Worm (Caenorhabditis elegans) whole organism, early embryonic: ENCODE measurements around the gene Y62E10A.3.

Experiments
- F13C5.2 ChIP-seq: sonication (generic microtip); optimal IDR thresholded peaks from 2 replicates; lab custom pipeline; 2017; ENCODE audit warnings: mild to moderate bottlenecking, missing genetic modification characterization, inconsistent platforms, missing compliant biosample characterization
- ama-1 ChIP-seq: fragments of 150-350 bp; optimal IDR thresholded peaks from 2 replicates; lab custom pipeline; 2014
- ceh-13 ChIP-seq: fragments of 200-800 bp; sonication (Bioruptor generic); optimal IDR thresholded peaks from 2 replicates; lab custom pipeline; 2018; ENCODE audit warnings: mild to moderate bottlenecking, missing genetic modification characterization, missing compliant biosample characterization
- ceh-36 ChIP-seq: sonication (generic microtip); optimal IDR thresholded peaks from 2 replicates; lab custom pipeline; 2016; ENCODE audit warnings: missing genetic modification characterization, inconsistent platforms, missing compliant biosample characterization
- ets-7 ChIP-seq: sonication (generic microtip); optimal IDR thresholded peaks from 2 replicates; lab custom pipeline; 2016; ENCODE audit warnings: missing genotype, missing genetic modification characterization, missing compliant biosample characterization
- hmbx-1 ChIP-seq: sonication (generic microtip); optimal IDR thresholded peaks from 2 replicates; lab custom pipeline; 2016; ENCODE audit warnings: mild to moderate bottlenecking, missing genetic modification characterization, missing compliant biosample characterization
- scrt-1 ChIP-seq: fragments of 200-800 bp; sonication (Bioruptor generic); IDR thresholded peaks from 2 replicates; pipeline ENCODE4 v1.3.6; 2022; ENCODE audit warnings: missing genetic modification characterization, missing compliant biosample characterization
- sea-1 ChIP-seq: fragments of 200-800 bp; sonication (Bioruptor generic); conservative IDR thresholded peaks from 2 replicates; pipeline ENCODE4 v1.3.6; 2022; ENCODE audit warnings: missing genetic modification characterization, missing compliant biosample characterization
- tbx-11 ChIP-seq: fragments of 200-800 bp; sonication (Bioruptor generic); IDR thresholded peaks from 2 replicates; pipeline ENCODE4 v1.3.6; 2022; ENCODE audit warnings: missing genetic modification characterization, missing compliant biosample characterization
- tbx-37 ChIP-seq: fragments of 200-800 bp; sonication (Bioruptor generic); conservative IDR thresholded peaks from 2 replicates; pipeline ENCODE4 v1.3.6; 2022; ENCODE audit warnings: missing genetic modification reagents, missing genetic modification characterization, missing compliant biosample characterization
- tra-4 ChIP-seq: sonication (generic microtip); optimal IDR thresholded peaks from 2 replicates; lab custom pipeline; 2017; ENCODE audit warnings: missing genetic modification characterization, missing compliant biosample characterization

- no peak for TF ChIP-seq ama-1 (lab: Kevin White, UChicago)
- TF ChIP-seq tbx-37 (GFP tag; lab: Robert Waterston, UW) = no peak
- TF ChIP-seq sea-1 (GFP tag; lab: Robert Waterston, UW) = no peak
- no peak for TF ChIP-seq hmbx-1 (tag; lab: Kevin White, UChicago)
- no peak for TF ChIP-seq F13C5.2 (tag; lab: Kevin White, UChicago)
- no peak for TF ChIP-seq scrt-1 (GFP tag; lab: Robert Waterston, UW)
- no peak for TF ChIP-seq ceh-36
- TF ChIP-seq ets-7 (tag; lab: Kevin White, UChicago) = no peak
- TF ChIP-seq tra-4 (tag; lab: Kevin White, UChicago) = no peak
- no peak for TF ChIP-seq ceh-13
- no peak for TF ChIP-seq tbx-11
Observed at ce11 chrIV:13370235-13370739, 10.2 kb upstream of the Y62E10A.3 start, which contains the start of the genes rla-2, popl-7 and Y62E10A.24.
